Fruit fly (Drosophila melanogaster) whole organism, embryonic: ENCODE results near the gene CG44006.

Source experiments
- CG15601 ChIP-seq: fragments of 200-800 bp; sonication (Bioruptor generic); optimal IDR thresholded peaks from 3 replicates; lab custom pipeline; 2019; ENCODE audit warnings: missing biosample characterization, mild to moderate bottlenecking, missing genetic modification characterization, moderate library complexity
- CG34422 ChIP-seq: fragments of 200-800 bp; sonication (Bioruptor generic); IDR thresholded peaks from 3 replicates; pipeline ENCODE4 v1.3.6; 2022; ENCODE audit warnings: missing biosample characterization, missing genetic modification characterization
- CG4424 ChIP-seq: fragments of 200-800 bp; sonication (Bioruptor generic); optimal IDR thresholded peaks from 3 replicates; lab custom pipeline; 2016; ENCODE audit warnings: missing biosample characterization, missing genetic modification characterization
- D ChIP-seq, 2 experiments: fragments of 200-800 bp in 1 of 2; fragments of >200 bp in 1 of 2; sonication (Bioruptor generic) in 1 of 2; optimal IDR thresholded peaks; 2 replicates in 1 of 2; 3 replicates in 1 of 2; lab custom pipeline; 2017; ENCODE audit warnings: mild to moderate bottlenecking in 1 of 2, missing biosample characterization in 1 of 2, missing genetic modification characterization in 1 of 2, missing genetic modification reagents in 1 of 2
- Sox102F ChIP-seq: fragments of 200-800 bp; sonication (Bioruptor generic); optimal IDR thresholded peaks from 2 replicates; lab custom pipeline; 2018; ENCODE audit warnings: missing biosample characterization, mild to moderate bottlenecking, missing genetic modification characterization, moderate library complexity
- crc ChIP-seq: fragments of 200-800 bp; sonication (Bioruptor generic); optimal IDR thresholded peaks from 2 replicates; lab custom pipeline; 2016; ENCODE audit warnings: missing biosample characterization, missing genetic modification characterization
- gfzf ChIP-seq: fragments of 200-800 bp; sonication (Bioruptor generic); optimal IDR thresholded peaks from 2 replicates; lab custom pipeline; 2016; ENCODE audit warnings: missing biosample characterization, mild to moderate bottlenecking, missing genetic modification characterization, moderate library complexity
- inv ChIP-seq: fragments of 200-800 bp; sonication (Bioruptor generic); IDR thresholded peaks from 2 replicates; pipeline ENCODE4 v1.3.6; 2022; ENCODE audit warnings: missing biosample characterization, missing genetic modification characterization; ENCODE audit not compliant: partially characterized antibody
- mld ChIP-seq: fragments of 200-800 bp; sonication (Bioruptor generic); IDR thresholded peaks from 3 replicates; pipeline ENCODE4 v1.3.6; 2022; ENCODE audit warnings: missing biosample characterization, missing genetic modification characterization; ENCODE audit not compliant: partially characterized antibody

dm6 chr3L:18074988-18075387, 5.0 kb upstream of the CG44006 start:
- no peak for TF ChIP-seq D (optimal IDR thresholded peaks at IDR 0.05; lab: Kevin White, UChicago)
- no peak for TF ChIP-seq D (GFP tag; optimal IDR thresholded peaks at IDR 0.05; lab: Kevin White, UChicago)
- TF ChIP-seq mld (GFP tag; lab: Robert Waterston, UW) = no peak
- no peak for TF ChIP-seq Sox102F (GFP tag; lab: Kevin White, UChicago)
- no peak for TF ChIP-seq CG15601
- no peak for TF ChIP-seq CG34422 (GFP tag; lab: Robert Waterston, UW)
- no peak for TF ChIP-seq inv (GFP tag; lab: Robert Waterston, UW)
- no peak for TF ChIP-seq crc (GFP tag; lab: Kevin White, UChicago)
- no peak for TF ChIP-seq gfzf (GFP tag; lab: Kevin White, UChicago)
- no peak for TF ChIP-seq CG4424 (GFP tag; lab: Kevin White, UChicago)
